Fruit fly (Drosophila melanogaster): Measurements from ENCODE around the gene Ctr9.

The Ctr9 gene

dm6 chr3L:1320230-1320930 lies 13.4 kb downstream of the Ctr9 start:
- TF ChIP-seq Rel (GFP tag; optimal IDR thresholded peaks at IDR 0.05) = no peak
- no peak for TF ChIP-seq Rel (tag; optimal IDR thresholded peaks at IDR 0.05)
- TF ChIP-seq CG9705 (GFP tag; optimal IDR thresholded peaks at IDR 0.05) = no peak
- TF ChIP-seq lola (GFP tag; optimal IDR thresholded peaks at IDR 0.05) = no peak
- peak; percentile 6 for TF ChIP-seq HLH106 (tag; optimal IDR thresholded peaks at IDR 0.05)
- no peak for TF ChIP-seq Dif (GFP tag; optimal IDR thresholded peaks at IDR 0.05; ENCODE audit: partially characterized antibody)
- no peak for TF ChIP-seq Vsx2 (GFP tag; optimal IDR thresholded peaks at IDR 0.05; ENCODE audit: partially characterized antibody)
- peak; percentile 19 for TF ChIP-seq rgr (GFP tag; optimal IDR thresholded peaks at IDR 0.05)
- TF ChIP-seq Sp1 (GFP tag; optimal IDR thresholded peaks at IDR 0.05) = no peak
- no peak for TF ChIP-seq Myc (optimal IDR thresholded peaks at IDR 0.05)
- TF ChIP-seq br (GFP tag; optimal IDR thresholded peaks at IDR 0.05) = peak; percentile 20
- no peak for TF ChIP-seq OdsH (GFP tag; optimal IDR thresholded peaks at IDR 0.05)
- no peak for TF ChIP-seq Abd-B (GFP tag; optimal IDR thresholded peaks at IDR 0.05)
- peak in 1 of 2 experiments; percentile 55 for TF ChIP-seq foxo (GFP tag; optimal IDR thresholded peaks at IDR 0.05)
- TF ChIP-seq sage (GFP tag; optimal IDR thresholded peaks at IDR 0.05) = no peak
- no peak for TF ChIP-seq usp (GFP tag; optimal IDR thresholded peaks at IDR 0.05)
- TF ChIP-seq N (GFP tag; optimal IDR thresholded peaks at IDR 0.05) = no peak
- TF ChIP-seq fru (GFP tag; optimal IDR thresholded peaks at IDR 0.05) = peak; percentile 30
- peak; percentile 52 for TF ChIP-seq ey (GFP tag; optimal IDR thresholded peaks at IDR 0.05)
- peak; percentile 5 for TF ChIP-seq Hr78 (GFP tag; optimal IDR thresholded peaks at IDR 0.05)
- TF ChIP-seq h (GFP tag; optimal IDR thresholded peaks at IDR 0.05) = peak; percentile 39
- no peak for TF ChIP-seq Mio (GFP tag; optimal IDR thresholded peaks at IDR 0.05)
- TF ChIP-seq CrebA (GFP tag; optimal IDR thresholded peaks at IDR 0.05; ENCODE audit: borderline replicate concordance) = no peak
- TF ChIP-seq Jra (GFP tag; optimal IDR thresholded peaks at IDR 0.05) = no peak
- no peak for TF ChIP-seq Dfd (GFP tag; optimal IDR thresholded peaks at IDR 0.05)
- no peak for TF ChIP-seq dsf (GFP tag; optimal IDR thresholded peaks at IDR 0.05; ENCODE audit: borderline replicate concordance)
- no peak for TF ChIP-seq dl (GFP tag; optimal IDR thresholded peaks at IDR 0.05; ENCODE audit: insufficient read depth in 1 of 2, partially characterized antibody in 2 of 2)
- no peak for TF ChIP-seq woc (GFP tag; optimal IDR thresholded peaks at IDR 0.05)
- no peak for TF ChIP-seq Hr83 (GFP tag; optimal IDR thresholded peaks at IDR 0.05; ENCODE audit: poor library complexity, severe bottlenecking)

dm6 chr3L:1320931-1321556 lies 14.0 kb downstream of the Ctr9 start:
- TF ChIP-seq foxo (GFP tag; optimal IDR thresholded peaks at IDR 0.05) (no peak), Hr78 (GFP tag; optimal IDR thresholded peaks at IDR 0.05) (no peak), br (GFP tag; optimal IDR thresholded peaks at IDR 0.05) (peak; percentile 62), dsf (GFP tag; optimal IDR thresholded peaks at IDR 0.05; ENCODE audit: borderline replicate concordance) (no peak), h (GFP tag; optimal IDR thresholded peaks at IDR 0.05) (peak; percentile 71), Sp1 (GFP tag; optimal IDR thresholded peaks at IDR 0.05) (peak; percentile 32), Hnf4 (GFP tag; optimal IDR thresholded peaks at IDR 0.05) (peak; percentile 56), CG32264 (GFP tag; optimal IDR thresholded peaks at IDR 0.05) (peak; percentile 30), Abd-B (GFP tag; optimal IDR thresholded peaks at IDR 0.05) (no peak), Rel (GFP tag; optimal IDR thresholded peaks at IDR 0.05) (peak; percentile 44), Rel (tag; optimal IDR thresholded peaks at IDR 0.05) (peak; percentile 48), Hr83 (GFP tag; optimal IDR thresholded peaks at IDR 0.05; ENCODE audit: poor library complexity, severe bottlenecking) (peak; percentile 63), fru (GFP tag; optimal IDR thresholded peaks at IDR 0.05) (peak; percentile 59), dmrt93B (GFP tag; optimal IDR thresholded peaks at IDR 0.05) (no peak), rgr (GFP tag; optimal IDR thresholded peaks at IDR 0.05) (peak; percentile 41), psq (GFP tag; optimal IDR thresholded peaks at IDR 0.05) (peak; percentile 53), usp (GFP tag; optimal IDR thresholded peaks at IDR 0.05) (no peak), sage (GFP tag; optimal IDR thresholded peaks at IDR 0.05) (peak; percentile 75), CG9705 (GFP tag; optimal IDR thresholded peaks at IDR 0.05) (no peak), HLH106 (tag; optimal IDR thresholded peaks at IDR 0.05) (no peak), OdsH (GFP tag; optimal IDR thresholded peaks at IDR 0.05) (peak; percentile 58), Jra (GFP tag; optimal IDR thresholded peaks at IDR 0.05) (peak; percentile 94)

- TF ChIP-seq sv (GFP tag; optimal IDR thresholded peaks at IDR 0.05) (no peak), GATAd (GFP tag; optimal IDR thresholded peaks at IDR 0.05) (no peak), dl (GFP tag; optimal IDR thresholded peaks at IDR 0.05; ENCODE audit: insufficient read depth in 1 of 2, partially characterized antibody in 2 of 2) (no peak), Dfd (GFP tag; optimal IDR thresholded peaks at IDR 0.05) (peak; percentile 99), dmrt93B (GFP tag; optimal IDR thresholded peaks at IDR 0.05) (no peak), CrebA (GFP tag; optimal IDR thresholded peaks at IDR 0.05; ENCODE audit: borderline replicate concordance) (no peak), Dif (GFP tag; optimal IDR thresholded peaks at IDR 0.05; ENCODE audit: partially characterized antibody) (no peak)
Observed at dm6 chr3L:1322159-1322558, 15.1 kb downstream of the Ctr9 start.
